Worm (Caenorhabditis elegans) whole organism, L1 larva: ENCODE data around the gene bicd-1.

ENCODE experiments used
- C04F5.9 ChIP-seq: sonication (generic microtip); optimal IDR thresholded peaks from 2 replicates; lab custom pipeline; 2016; ENCODE audit warnings: missing genetic modification characterization, missing compliant biosample characterization
- lir-3 ChIP-seq: sonication (generic microtip); optimal IDR thresholded peaks from 2 replicates; lab custom pipeline; 2016; ENCODE audit warnings: mild to moderate bottlenecking, missing genetic modification characterization, moderate library complexity, missing compliant biosample characterization; ENCODE audit not compliant: poor library complexity
- mdl-1 ChIP-seq, 2 experiments: fragments of 150-350 bp; optimal IDR thresholded peaks; 2 replicates each; lab custom pipeline; 2014 to 2017; ENCODE audit warnings: missing biosample characterization in 2 of 2, missing genetic modification characterization in 2 of 2, inconsistent platforms in 1 of 2
- nhr-12 ChIP-seq: sonication (generic microtip); optimal IDR thresholded peaks from 2 replicates; lab custom pipeline; 2017; ENCODE audit warnings: missing biosample characterization, missing genetic modification characterization
- nhr-237 ChIP-seq: fragments of 150-350 bp; optimal IDR thresholded peaks from 2 replicates; lab custom pipeline; 2014; ENCODE audit warnings: missing biosample characterization, missing genetic modification characterization
- nhr-76 ChIP-seq: sonication (generic microtip); optimal IDR thresholded peaks from 2 replicates; lab custom pipeline; 2017; ENCODE audit warnings: missing biosample characterization, missing genetic modification characterization
- nhr-77 ChIP-seq: fragments of 150-350 bp; optimal IDR thresholded peaks from 2 replicates; lab custom pipeline; 2014; ENCODE audit warnings: missing biosample characterization, missing genetic modification characterization

DNA sequence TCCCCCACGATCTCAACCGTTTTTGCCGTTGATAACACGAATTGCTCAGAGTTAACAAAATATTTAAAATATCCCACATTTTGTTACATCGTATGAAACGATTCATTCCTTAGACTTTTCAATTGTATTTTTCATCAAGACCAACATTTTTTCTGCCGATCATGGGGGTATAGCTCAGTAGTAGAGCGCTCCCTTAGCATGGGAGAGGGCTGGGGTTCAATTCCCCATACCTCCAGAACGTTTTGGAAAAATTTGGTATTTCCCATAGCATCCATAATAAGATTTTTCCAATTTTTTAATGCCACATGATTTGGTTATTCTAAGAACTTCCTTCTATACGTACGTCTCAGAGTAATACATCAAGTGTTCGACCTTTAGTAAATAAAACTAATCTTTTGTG is 10.1 kb downstream of the bicd-1 start:
- TF ChIP-seq nhr-76 (tag; lab: Kevin White, UChicago) (no peak), nhr-12 (tag; lab: Kevin White, UChicago) (no peak), lir-3 (tag; lab: Kevin White, UChicago) (no peak), mdl-1 (tag; optimal IDR thresholded peaks at IDR 0.05; lab: Kevin White, UChicago) (no peak), nhr-77 (no peak), C04F5.9 (no peak), nhr-237 (no peak)
